Fruit fly (Drosophila melanogaster) Kc167 (cell line): ENCODE data around the gene Mct1.

Source experiments
- Myc ChIP-seq: fragments of >200 bp; optimal IDR thresholded peaks from 2 replicates; lab custom pipeline; 2017; ENCODE audit warnings: missing external identifiers
- Sin3A ChIP-seq: fragments of >200 bp; optimal IDR thresholded peaks from 2 replicates; lab custom pipeline; 2018; ENCODE audit warnings: missing external identifiers
- h ChIP-seq: fragments of >200 bp; optimal IDR thresholded peaks from 3 replicates; lab custom pipeline; 2018; ENCODE audit warnings: missing external identifiers
- insv ChIP-seq: fragments of >200 bp; optimal IDR thresholded peaks from 3 replicates; lab custom pipeline; 2018; ENCODE audit warnings: missing external identifiers
- psq ChIP-seq: fragments of >200 bp; optimal IDR thresholded peaks from 2 replicates; lab custom pipeline; 2017; ENCODE audit warnings: missing external identifiers
- ttk ChIP-seq: sonication (Bioruptor generic); optimal IDR thresholded peaks from 2 replicates; lab custom pipeline; 2017; ENCODE audit warnings: missing external identifiers

DNA sequence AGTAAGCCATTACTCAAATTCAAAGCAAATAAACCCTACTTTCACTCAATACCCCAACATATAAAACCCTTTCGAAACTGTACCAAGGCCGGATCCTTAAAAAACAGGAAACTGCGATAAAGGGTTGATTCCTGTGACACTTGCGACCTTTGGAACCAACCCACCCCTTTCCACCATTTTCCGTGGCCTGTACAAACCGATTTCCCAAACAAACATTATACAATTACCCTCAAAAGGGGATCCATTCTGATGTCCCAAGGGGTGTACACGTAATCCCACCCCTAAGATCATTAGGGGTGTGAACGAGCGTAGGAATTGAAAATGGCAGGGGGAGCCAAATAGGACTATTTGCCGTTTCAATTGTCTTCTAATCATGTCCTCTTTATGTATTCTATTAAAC is 49.4 kb upstream of the Mct1 start:
- TF ChIP-seq h (lab: Kevin White, UChicago), result no peak
- TF ChIP-seq Sin3A, result no peak
- TF ChIP-seq psq (lab: Kevin White, UChicago), result no peak
- no peak for TF ChIP-seq ttk
- no peak for TF ChIP-seq Myc (lab: Kevin White, UChicago)
- no peak for TF ChIP-seq insv (lab: Kevin White, UChicago)
